Worm (Caenorhabditis elegans) whole organism, young adult: Measurements from ENCODE around the gene Y27F2A.11.

Experiments used
- F57C9.4 ChIP-seq: sonication (generic microtip); optimal IDR thresholded peaks from 2 replicates; lab custom pipeline; 2017; ENCODE audit warnings: mild to moderate bottlenecking, missing genetic modification characterization, missing compliant biosample characterization
- K12H6.12 ChIP-seq: fragments of 200-800 bp; sonication (Bioruptor generic); optimal IDR thresholded peaks from 2 replicates; lab custom pipeline; 2018; ENCODE audit warnings: mild to moderate bottlenecking, missing genetic modification characterization, missing compliant biosample characterization
- Y53F4B.3 ChIP-seq: fragments of 200-800 bp; sonication (Bioruptor generic); IDR thresholded peaks from 2 replicates; pipeline ENCODE4 v1.3.6; 2022; ENCODE audit warnings: missing genetic modification reagents, missing genetic modification characterization, missing compliant biosample characterization
- Y56A3A.18 ChIP-seq: fragments of 200-800 bp; sonication (Bioruptor generic); IDR thresholded peaks from 2 replicates; pipeline ENCODE4 v1.3.6; 2022; ENCODE audit warnings: missing genetic modification reagents, missing genetic modification characterization, missing compliant biosample characterization
- Y67H2A.10 ChIP-seq: fragments of 200-800 bp; sonication (Bioruptor generic); conservative IDR thresholded peaks from 2 replicates; pipeline ENCODE4 v1.3.6; 2022; ENCODE audit warnings: missing genetic modification reagents, missing genetic modification characterization, missing compliant biosample characterization
- Y79H2A.3 ChIP-seq: fragments of 200-800 bp; sonication (Bioruptor generic); conservative IDR thresholded peaks from 2 replicates; pipeline ENCODE4 v1.3.6; 2022; ENCODE audit warnings: missing genetic modification reagents, missing genetic modification characterization, missing compliant biosample characterization
- ZK185.1 ChIP-seq: sonication (generic microtip); optimal IDR thresholded peaks from 2 replicates; lab custom pipeline; 2016; ENCODE audit warnings: mild to moderate bottlenecking, missing genetic modification characterization, missing compliant biosample characterization; ENCODE audit not compliant: poor library complexity, severe bottlenecking
- aptf-2 ChIP-seq: fragments of 200-800 bp; sonication (Bioruptor generic); conservative IDR thresholded peaks from 2 replicates; pipeline ENCODE4 v1.3.6; 2022; ENCODE audit warnings: missing genetic modification reagents, missing genetic modification characterization, missing compliant biosample characterization
- bed-2 ChIP-seq: fragments of 200-800 bp; sonication (Bioruptor generic); IDR thresholded peaks from 2 replicates; pipeline ENCODE4 v1.3.6; 2022; ENCODE audit warnings: missing genetic modification reagents, missing genetic modification characterization, missing compliant biosample characterization
- ceh-100 ChIP-seq: fragments of 200-800 bp; sonication (Bioruptor generic); IDR thresholded peaks from 2 replicates; pipeline ENCODE4 v1.3.6; 2022; ENCODE audit warnings: missing genetic modification reagents, missing genetic modification characterization, missing compliant biosample characterization
- ekl-4 ChIP-seq: fragments of 200-800 bp; sonication (Bioruptor generic); IDR thresholded peaks from 2 replicates; pipeline ENCODE4 v1.3.6; 2022; ENCODE audit warnings: missing genetic modification reagents, missing genetic modification characterization, missing compliant biosample characterization
- ets-4 ChIP-seq: fragments of 200-800 bp; sonication (Bioruptor generic); optimal IDR thresholded peaks from 2 replicates; lab custom pipeline; 2018; ENCODE audit warnings: mild to moderate bottlenecking, missing genetic modification characterization, missing compliant biosample characterization
- fkh-3 ChIP-seq: sonication (generic microtip); optimal IDR thresholded peaks from 2 replicates; lab custom pipeline; 2016; ENCODE audit warnings: mild to moderate bottlenecking, missing genetic modification characterization, missing compliant biosample characterization
- gei-17 ChIP-seq: fragments of 200-800 bp; sonication (Bioruptor generic); optimal IDR thresholded peaks from 2 replicates; lab custom pipeline; 2018; ENCODE audit warnings: mild to moderate bottlenecking, missing genetic modification characterization, missing compliant biosample characterization
- hmg-1.2 ChIP-seq: fragments of 200-800 bp; sonication (Bioruptor generic); IDR thresholded peaks from 2 replicates; pipeline ENCODE4 v1.3.6; 2022; ENCODE audit warnings: missing genetic modification reagents, missing genetic modification characterization, missing compliant biosample characterization
- hmg-20 ChIP-seq: fragments of 200-800 bp; sonication (Bioruptor generic); IDR thresholded peaks from 2 replicates; pipeline ENCODE4 v1.3.6; 2022; ENCODE audit warnings: missing genetic modification reagents, missing genetic modification characterization, missing compliant biosample characterization
- hrde-1 ChIP-seq: sonication (generic microtip); optimal IDR thresholded peaks from 2 replicates; lab custom pipeline; 2016; ENCODE audit warnings: missing genetic modification characterization, mild to moderate bottlenecking, missing compliant biosample characterization, moderate library complexity, missing genotype, missing genetic modification reagents, borderline replicate concordance
- lin-54 ChIP-seq: fragments of 200-800 bp; sonication (Bioruptor generic); optimal IDR thresholded peaks from 2 replicates; lab custom pipeline; 2018; ENCODE audit warnings: mild to moderate bottlenecking, missing genetic modification characterization, missing compliant biosample characterization
- madf-3 ChIP-seq: fragments of 200-800 bp; sonication (Bioruptor generic); IDR thresholded peaks from 2 replicates; pipeline ENCODE4 v1.3.6; 2022; ENCODE audit warnings: missing genetic modification reagents, missing genetic modification characterization, missing compliant biosample characterization
- mcd-1 ChIP-seq: fragments of 200-800 bp; sonication (Bioruptor generic); IDR thresholded peaks from 2 replicates; pipeline ENCODE4 v1.3.6; 2022; ENCODE audit warnings: missing genetic modification reagents, missing genetic modification characterization, missing compliant biosample characterization
- nhr-179 ChIP-seq: sonication (generic microtip); optimal IDR thresholded peaks from 2 replicates; lab custom pipeline; 2016; ENCODE audit warnings: mild to moderate bottlenecking, missing genetic modification characterization, missing compliant biosample characterization
- nhr-27 ChIP-seq: fragments of 200-800 bp; sonication (Bioruptor generic); optimal IDR thresholded peaks from 2 replicates; lab custom pipeline; 2018; ENCODE audit warnings: mild to moderate bottlenecking, missing genetic modification characterization, moderate library complexity, missing compliant biosample characterization
- pha-4 ChIP-seq: fragments of 150-350 bp; sonication (generic microtip); optimal IDR thresholded peaks from 2 replicates; lab custom pipeline; 2014; ENCODE audit warnings: missing biosample characterization, missing genetic modification reagents, missing genetic modification characterization
- rec-8 ChIP-seq, 2 experiments: sonication (generic microtip); optimal IDR thresholded peaks; 2 replicates each; lab custom pipeline; 2016; ENCODE audit warnings: mild to moderate bottlenecking in 2 of 2, missing genetic modification characterization in 2 of 2, missing genetic modification reagents in 2 of 2, missing genotype in 2 of 2, missing biosample characterization in 1 of 2, missing compliant biosample characterization in 1 of 2, moderate library complexity in 1 of 2
- repo-1 ChIP-seq: sonication (generic microtip); optimal IDR thresholded peaks from 2 replicates; lab custom pipeline; 2017; ENCODE audit warnings: mild to moderate bottlenecking, missing genetic modification characterization, missing compliant biosample characterization
- snpc-4 ChIP-seq, 5 experiments: fragments of 150-350 bp in 1 of 5; sonication (generic microtip) in 4 of 5; optimal IDR thresholded peaks; 2 replicates each; lab custom pipeline; 2014 to 2018; ENCODE audit warnings: missing genetic modification characterization in 5 of 5, missing biosample characterization in 3 of 5, antibody characterized with exemption in 2 of 5, mild to moderate bottlenecking in 2 of 5, missing compliant biosample characterization in 2 of 5, missing genotype in 2 of 5, moderate library complexity in 2 of 5, missing genetic modification reagents in 1 of 5
- tbp1 ChIP-seq: fragments of 200-800 bp; sonication (Bioruptor generic); optimal IDR thresholded peaks from 2 replicates; lab custom pipeline; 2018; ENCODE audit warnings: mild to moderate bottlenecking, missing genetic modification characterization, missing compliant biosample characterization
- tbx-9 ChIP-seq: sonication (generic microtip); optimal IDR thresholded peaks from 2 replicates; lab custom pipeline; 2016; ENCODE audit warnings: borderline replicate concordance, missing genetic modification characterization, inconsistent platforms, missing compliant biosample characterization
- tlf-1 ChIP-seq: fragments of 200-800 bp; sonication (Bioruptor generic); optimal IDR thresholded peaks from 2 replicates; lab custom pipeline; 2018; ENCODE audit warnings: mild to moderate bottlenecking, missing genetic modification characterization, missing compliant biosample characterization
- zim-3 ChIP-seq: sonication (generic microtip); optimal IDR thresholded peaks from 2 replicates; lab custom pipeline; 2017; ENCODE audit warnings: mild to moderate bottlenecking, missing genetic modification characterization, moderate library complexity, missing compliant biosample characterization
- ztf-3 ChIP-seq: fragments of 200-800 bp; sonication (Bioruptor generic); optimal IDR thresholded peaks from 2 replicates; lab custom pipeline; 2018; ENCODE audit warnings: mild to moderate bottlenecking, missing genetic modification characterization, missing compliant biosample characterization

Gene Y27F2A.11

DNA sequence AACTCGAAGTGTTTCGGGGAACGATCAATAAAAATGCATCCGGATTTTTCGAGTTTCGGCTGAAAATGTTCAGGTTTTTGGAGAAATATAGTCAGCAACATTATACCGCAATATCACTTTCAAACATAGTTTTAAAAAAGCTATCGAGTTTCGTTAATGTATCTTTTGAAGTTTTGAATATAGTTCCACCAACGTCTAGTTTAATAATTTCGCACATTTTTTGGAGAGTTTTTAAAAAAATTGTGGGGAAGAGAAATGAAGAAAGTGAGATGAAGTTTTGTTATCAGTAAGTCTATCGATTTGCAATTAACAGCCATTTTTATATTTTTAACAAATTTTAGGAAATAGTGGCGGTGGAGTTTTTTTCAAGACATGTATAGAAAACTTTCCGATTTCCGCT is 36.6 kb downstream of the Y27F2A.11 start, which contains the start of gene ZC239.17:
TSS of gene ZC239.17 (minus strand) at position 101 of the 400 bp plus-strand sequence.
- no peak for TF ChIP-seq hmg-1.2 (GFP tag; lab: Robert Waterston, UW)

ce11 chrII:3230422-3230821 is 41.3 kb downstream of the Y27F2A.11 start, which contains the start of gene srh-297:
Gene srh-297 (minus strand): TSS chrII:3230522.
- no peak for TF ChIP-seq bed-2 (GFP tag; lab: Robert Waterston, UW)
- TF ChIP-seq lin-54 (GFP tag; lab: Kevin White, UChicago): no peak
- TF ChIP-seq ztf-3: no peak
- TF ChIP-seq gei-17 (GFP tag; lab: Kevin White, UChicago): no peak
- TF ChIP-seq ekl-4 (GFP tag; lab: Robert Waterston, UW): no peak
- TF ChIP-seq nhr-179 (tag; lab: Kevin White, UChicago): no peak
- TF ChIP-seq F57C9.4 (tag; lab: Kevin White, UChicago): no peak
- no peak for TF ChIP-seq pha-4 (tag; lab: Kevin White, UChicago)

ce11 chrII:3234725-3235124 is 45.6 kb downstream of the Y27F2A.11 start, which contains the start of gene C17F4.8:
Gene C17F4.8 (minus strand): TSS chrII:3234825.
- no peak for TF ChIP-seq snpc-4 (GFP tag; optimal IDR thresholded peaks at IDR 0.05; lab: Kevin White, UChicago)
- TF ChIP-seq snpc-4 (tag; optimal IDR thresholded peaks at IDR 0.05; lab: Kevin White, UChicago): no peak
- no peak for TF ChIP-seq zim-3 (tag; lab: Kevin White, UChicago)
- no peak for TF ChIP-seq Y53F4B.3 (GFP tag; lab: Robert Waterston, UW)
- TF ChIP-seq aptf-2 (GFP tag; lab: Robert Waterston, UW): no peak
- no peak for TF ChIP-seq ceh-100 (GFP tag; lab: Robert Waterston, UW)
- no peak for TF ChIP-seq hmg-20 (GFP tag; lab: Robert Waterston, UW)
- no peak for TF ChIP-seq fkh-3 (tag; lab: Kevin White, UChicago)
- no peak for TF ChIP-seq rec-8 (tag; optimal IDR thresholded peaks at IDR 0.05; lab: Kevin White, UChicago)
- TF ChIP-seq K12H6.12 (tag; lab: Kevin White, UChicago): no peak
- TF ChIP-seq nhr-27 (tag; lab: Kevin White, UChicago): no peak
- TF ChIP-seq repo-1 (tag; lab: Kevin White, UChicago): no peak
- no peak for TF ChIP-seq Y67H2A.10
- TF ChIP-seq Y79H2A.3: no peak
- no peak for TF ChIP-seq F57C9.4 (tag; lab: Kevin White, UChicago)
- TF ChIP-seq tbp1 (GFP tag; lab: Kevin White, UChicago): no peak
- no peak for TF ChIP-seq ets-4
- no peak for TF ChIP-seq Y56A3A.18 (GFP tag; lab: Robert Waterston, UW)
- no peak for TF ChIP-seq tlf-1 (GFP tag; lab: Kevin White, UChicago)
- no peak for TF ChIP-seq ZK185.1 (tag; lab: Kevin White, UChicago)
- TF ChIP-seq, all 124 proteins: peak for 0

DNA sequence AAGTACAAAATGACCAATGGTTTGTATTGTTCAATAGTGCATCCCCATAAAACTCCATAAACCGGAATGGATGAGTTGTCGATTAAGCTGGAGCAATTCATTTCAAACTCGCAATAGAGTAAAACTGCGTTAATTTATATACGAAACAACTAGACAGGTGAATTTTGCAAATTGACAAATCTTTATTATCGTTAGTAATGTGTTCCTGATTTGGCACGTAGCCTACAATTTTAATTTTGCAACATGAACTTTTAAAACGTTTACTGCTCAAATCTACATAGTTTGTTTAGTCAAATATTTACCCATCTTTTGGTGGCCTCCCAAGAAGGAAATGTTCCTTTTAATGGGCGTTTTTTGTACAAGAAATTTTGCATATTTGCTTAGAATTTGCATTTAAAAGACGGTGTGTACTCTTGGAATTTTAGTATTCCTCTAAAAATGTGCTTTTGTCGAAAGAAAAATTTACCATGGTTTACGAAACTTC is 47.9 kb downstream of the Y27F2A.11 start, which contains the start of the genes srz-67 and C17F4.11:
TSS of gene srz-67 (minus strand) at position 101 of the 484 bp plus-strand sequence.
TSS of gene C17F4.11 (plus strand) at position 434 of the 484 bp plus-strand sequence.
- TF ChIP-seq Y79H2A.3 (no peak), Y53F4B.3 (GFP tag; lab: Robert Waterston, UW) (no peak), aptf-2 (GFP tag; lab: Robert Waterston, UW) (no peak), Y67H2A.10 (no peak), mcd-1 (GFP tag; lab: Robert Waterston, UW) (no peak), madf-3 (GFP tag; lab: Robert Waterston, UW) (no peak), hmg-1.2 (GFP tag; lab: Robert Waterston, UW) (no peak), hrde-1 (no peak), tbx-9 (tag; lab: Kevin White, UChicago) (no peak)
- TF ChIP-seq, all 124 proteins: peak for 0
